Worm (Caenorhabditis elegans): ENCODE results near the gene C03H5.5.

Gene C03H5.5

ce11 chrII:378351-378750, 6.8 kb downstream of the C03H5.5 start, which contains the start of gene C03H5.9:
Gene C03H5.9 (plus strand): TSS chrII:378651.
- no peak for TF ChIP-seq B0261.1 (tag; optimal IDR thresholded peaks at IDR 0.05)
- TF ChIP-seq tbp1 (GFP tag; optimal IDR thresholded peaks at IDR 0.05) = no peak
- TF ChIP-seq nhr-90 (tag; optimal IDR thresholded peaks at IDR 0.05) = no peak
- TF ChIP-seq hrde-1 (tag; optimal IDR thresholded peaks at IDR 0.05; ENCODE audit: borderline replicate concordance) = no peak
- no peak for TF ChIP-seq attf-5 (GFP tag; optimal IDR thresholded peaks at IDR 0.05)
- no peak for TF ChIP-seq lin-54 (GFP tag; optimal IDR thresholded peaks at IDR 0.05)
- TF ChIP-seq mes-4 (tag; optimal IDR thresholded peaks at IDR 0.05) = no peak
- TF ChIP-seq mxl-1 (tag; optimal IDR thresholded peaks at IDR 0.05) = no peak
- TF ChIP-seq gei-17 (GFP tag; optimal IDR thresholded peaks at IDR 0.05) = no peak
- no peak for TF ChIP-seq pbrm-1 (GFP tag; IDR thresholded peaks at IDR 0.05)
- no peak for TF ChIP-seq akir-1 (GFP tag; optimal IDR thresholded peaks at IDR 0.05)
- no peak for TF ChIP-seq B0336.3 (GFP tag; IDR thresholded peaks at IDR 0.05)

DNA sequence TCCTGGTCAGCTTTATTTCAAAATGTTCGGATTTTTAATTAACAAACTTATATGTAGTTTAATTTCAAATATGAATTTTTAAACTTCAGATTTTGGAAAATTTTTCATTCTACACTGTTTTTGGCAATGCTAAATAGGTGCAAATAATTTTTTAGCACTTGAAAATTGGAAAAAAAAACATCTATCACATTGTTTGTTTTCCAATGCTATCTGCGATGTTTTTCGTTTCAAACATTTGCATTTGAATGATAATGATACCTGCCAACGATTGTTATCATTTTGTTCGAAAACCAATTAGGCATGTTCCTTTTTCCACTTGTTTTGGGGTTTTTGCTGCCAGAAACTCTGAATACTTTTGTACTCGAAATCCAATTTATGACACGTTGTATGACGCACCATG, 10.2 kb downstream of the C03H5.5 start, which contains the start of gene C03H5.4:
C03H5.4 (plus strand) TSS at position 301 of the 400 bp plus-strand sequence.
- no peak for TF ChIP-seq ztf-26 (tag; optimal IDR thresholded peaks at IDR 0.05)
- no peak for TF ChIP-seq let-607 (tag; optimal IDR thresholded peaks at IDR 0.05)
- TF ChIP-seq die-1 (tag; optimal IDR thresholded peaks at IDR 0.05) = no peak

ce11 chrII:372235-372634, 12.9 kb downstream of the C03H5.5 start:
- no peak for TF ChIP-seq athp-1 (tag; optimal IDR thresholded peaks at IDR 0.05)
- no peak for TF ChIP-seq F39B2.1 (GFP tag; IDR thresholded peaks at IDR 0.05)
- no peak for TF ChIP-seq ZK185.1 (tag; optimal IDR thresholded peaks at IDR 0.05; ENCODE audit: poor library complexity, severe bottlenecking)
- no peak for TF ChIP-seq T07F8.4 (tag; optimal IDR thresholded peaks at IDR 0.05)
- no peak for TF ChIP-seq snpc-1.3 (tag; optimal IDR thresholded peaks at IDR 0.05; ENCODE audit: insufficient read depth)
- no peak for TF ChIP-seq tbx-9 (tag; optimal IDR thresholded peaks at IDR 0.05; ENCODE audit: borderline replicate concordance)
- no peak for TF ChIP-seq nhr-27 (tag; optimal IDR thresholded peaks at IDR 0.05)
- no peak for TF ChIP-seq nhr-179 (tag; optimal IDR thresholded peaks at IDR 0.05)
- no peak for TF ChIP-seq tbp1 (GFP tag; optimal IDR thresholded peaks at IDR 0.05)
- TF ChIP-seq nfya-1 (tag; optimal IDR thresholded peaks at IDR 0.05; ENCODE audit: borderline replicate concordance, insufficient read depth) = no peak
- no peak for TF ChIP-seq madf-6 (GFP tag; IDR thresholded peaks at IDR 0.05)
- TF ChIP-seq C06A6.2 (GFP tag; conservative IDR thresholded peaks at IDR 0.05) = no peak
- TF ChIP-seq die-1 (tag; optimal IDR thresholded peaks at IDR 0.05) = no peak
- no peak for TF ChIP-seq F57C9.4 (tag; optimal IDR thresholded peaks at IDR 0.05)
- no peak for TF ChIP-seq F22D6.2 (tag; optimal IDR thresholded peaks at IDR 0.05)

DNA sequence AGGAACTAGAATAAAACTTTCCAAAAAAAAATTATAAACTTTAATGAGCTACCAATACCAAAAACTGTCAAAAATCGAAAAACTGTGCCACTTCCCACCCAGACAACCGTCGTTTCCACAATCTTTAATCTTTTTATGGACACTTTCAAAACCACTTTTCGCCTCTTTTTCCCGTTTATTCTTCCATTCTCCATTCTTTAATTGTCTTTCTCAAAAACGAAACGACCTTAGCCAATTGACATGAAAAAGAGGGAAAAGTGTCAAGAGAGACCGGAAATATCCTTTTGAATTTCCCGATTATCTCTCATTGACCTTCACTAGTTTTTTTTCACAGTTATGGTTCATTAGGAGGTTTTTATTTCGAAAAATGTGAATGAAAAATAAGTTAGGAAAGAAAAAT, 13.6 kb downstream of the C03H5.5 start:
- TF ChIP-seq madf-8 (GFP tag; conservative IDR thresholded peaks at IDR 0.05) (no peak), Y53G8AR.9 (GFP tag; conservative IDR thresholded peaks at IDR 0.05) (no peak)

ce11 chrII:370394-370793, 14.8 kb downstream of the C03H5.5 start:
- TF ChIP-seq ZK185.1 (tag; optimal IDR thresholded peaks at IDR 0.05; ENCODE audit: poor library complexity, severe bottlenecking) (no peak), somi-1 (GFP tag; optimal IDR thresholded peaks at IDR 0.05) (no peak), ztf-28 (GFP tag; IDR thresholded peaks at IDR 0.05) (no peak), rec-8 (tag; optimal IDR thresholded peaks at IDR 0.05) (no peak), lag-1 (GFP tag; IDR thresholded peaks at IDR 0.05) (no peak), Y53G8AR.9 (GFP tag; conservative IDR thresholded peaks at IDR 0.05) (no peak), let-526 (GFP tag; IDR thresholded peaks at IDR 0.05) (no peak), F52B5.7 (tag; optimal IDR thresholded peaks at IDR 0.05) (no peak), aptf-2 (GFP tag; conservative IDR thresholded peaks at IDR 0.05) (no peak), K12H6.12 (tag; optimal IDR thresholded peaks at IDR 0.05) (no peak), ama-1 (optimal IDR thresholded peaks at IDR 0.05) (no peak), ama-1 (GFP tag; optimal IDR thresholded peaks at IDR 0.05) (no peak), madf-10 (tag; optimal IDR thresholded peaks at IDR 0.05) (no peak), mel-28 (tag; optimal IDR thresholded peaks at IDR 0.05; ENCODE audit: borderline replicate concordance) (no peak), F10E7.11 (tag; optimal IDR thresholded peaks at IDR 0.05) (no peak), nhr-27 (tag; optimal IDR thresholded peaks at IDR 0.05) (no peak), ztf-26 (tag; optimal IDR thresholded peaks at IDR 0.05) (no peak)

Data from whole organism, young adult.